Fruit fly (Drosophila melanogaster) whole organism, pupa: ENCODE results near the gene CG45064.
A peak's percentile ranks its signal among the peaks of the same experiment; 100 is the strongest.

ENCODE experiments used
- CG10348 ChIP-seq: fragments of 200-800 bp; sonication (Bioruptor generic); IDR thresholded peaks from 2 replicates; pipeline ENCODE4 v1.3.6; 2022; ENCODE audit warnings: missing biosample characterization, missing genetic modification characterization
- CG12605 ChIP-seq: fragments of 200-800 bp; sonication (Bioruptor generic); IDR thresholded peaks from 2 replicates; pipeline ENCODE4 v1.3.6; 2022; ENCODE audit warnings: missing biosample characterization, missing genetic modification characterization
- CG13204 ChIP-seq: fragments of 200-800 bp; sonication (Bioruptor generic); optimal IDR thresholded peaks from 2 replicates; lab custom pipeline; 2018; ENCODE audit warnings: missing biosample characterization, mild to moderate bottlenecking, missing genetic modification characterization, moderate library complexity
- CG14655 ChIP-seq: fragments of 200-800 bp; sonication (Bioruptor generic); optimal IDR thresholded peaks from 3 replicates; lab custom pipeline; 2017; ENCODE audit warnings: mild to moderate bottlenecking, missing biosample characterization, missing genetic modification reagents, missing genetic modification characterization
- CG15710 ChIP-seq: fragments of 200-800 bp; sonication (Bioruptor generic); optimal IDR thresholded peaks from 2 replicates; lab custom pipeline; 2018; ENCODE audit warnings: missing biosample characterization, mild to moderate bottlenecking, missing genetic modification characterization, moderate library complexity
- CG17806 ChIP-seq: fragments of 200-800 bp; sonication (Bioruptor generic); optimal IDR thresholded peaks from 2 replicates; lab custom pipeline; 2018; ENCODE audit warnings: missing biosample characterization, mild to moderate bottlenecking, missing genetic modification characterization, moderate library complexity
- CG32121 ChIP-seq: fragments of 200-800 bp; sonication (Bioruptor generic); IDR thresholded peaks from 2 replicates; pipeline ENCODE4 v1.3.6; 2022; ENCODE audit warnings: missing biosample characterization, missing genetic modification characterization
- CG34367 ChIP-seq: fragments of 200-800 bp; sonication (Bioruptor generic); optimal IDR thresholded peaks from 2 replicates; lab custom pipeline; 2018; ENCODE audit warnings: missing biosample characterization, mild to moderate bottlenecking, missing genetic modification characterization
- CG4496 ChIP-seq: fragments of 200-800 bp; sonication (Bioruptor generic); IDR thresholded peaks from 3 replicates; pipeline ENCODE4 v1.3.6; 2022; ENCODE audit warnings: missing biosample characterization, missing genetic modification characterization
- CG8159 ChIP-seq: fragments of 200-800 bp; sonication (Bioruptor generic); optimal IDR thresholded peaks from 3 replicates; lab custom pipeline; 2018; ENCODE audit warnings: missing biosample characterization, mild to moderate bottlenecking, missing genetic modification characterization, moderate library complexity
- CG8301 ChIP-seq: fragments of 200-800 bp; sonication (Bioruptor generic); optimal IDR thresholded peaks from 2 replicates; lab custom pipeline; 2018; ENCODE audit warnings: missing biosample characterization, mild to moderate bottlenecking, missing genetic modification characterization
- CG9948 ChIP-seq: fragments of 200-800 bp; sonication (Bioruptor generic); optimal IDR thresholded peaks from 2 replicates; lab custom pipeline; 2018; ENCODE audit warnings: missing biosample characterization, mild to moderate bottlenecking, missing genetic modification characterization, moderate library complexity
- D1 ChIP-seq: fragments of 200-800 bp; sonication (Bioruptor generic); optimal IDR thresholded peaks from 2 replicates; lab custom pipeline; 2018; ENCODE audit warnings: missing biosample characterization, mild to moderate bottlenecking, missing genetic modification characterization, moderate library complexity
- EcR ChIP-seq: fragments of 200-800 bp; sonication (Bioruptor generic); optimal IDR thresholded peaks from 3 replicates; lab custom pipeline; 2019; ENCODE audit warnings: missing biosample characterization, missing genetic modification characterization, mild to moderate bottlenecking, moderate library complexity, missing genetic modification reagents
- Ets98B ChIP-seq: fragments of 200-800 bp; sonication (Bioruptor generic); IDR thresholded peaks from 2 replicates; pipeline ENCODE4 v1.3.6; 2022; ENCODE audit warnings: missing biosample characterization, missing genetic modification characterization
- Pif1A ChIP-seq: fragments of 200-800 bp; sonication (Bioruptor generic); optimal IDR thresholded peaks from 3 replicates; lab custom pipeline; 2016; ENCODE audit warnings: missing biosample characterization, missing genetic modification characterization
- Pif1B ChIP-seq: fragments of 200-800 bp; sonication (Bioruptor generic); optimal IDR thresholded peaks from 3 replicates; lab custom pipeline; 2016; ENCODE audit warnings: missing biosample characterization, missing genetic modification characterization
- Snoo ChIP-seq: fragments of 200-800 bp; sonication (Bioruptor generic); optimal IDR thresholded peaks from 3 replicates; lab custom pipeline; 2017; ENCODE audit warnings: missing biosample characterization, mild to moderate bottlenecking, missing genetic modification characterization, inconsistent platforms
- fd96Ca ChIP-seq: fragments of 200-800 bp; sonication (Bioruptor generic); IDR thresholded peaks from 3 replicates; pipeline ENCODE4 v1.3.6; 2022; ENCODE audit warnings: missing biosample characterization, missing genetic modification characterization
- gl ChIP-seq: fragments of 200-800 bp; sonication (Bioruptor generic); optimal IDR thresholded peaks from 2 replicates; lab custom pipeline; 2018; ENCODE audit warnings: missing biosample characterization, mild to moderate bottlenecking, missing genetic modification characterization
- rn ChIP-seq: fragments of 200-800 bp; sonication (Bioruptor generic); IDR thresholded peaks from 2 replicates; pipeline ENCODE4 v1.3.6; 2022; ENCODE audit warnings: missing biosample characterization, missing genetic modification characterization

Gene CG45064

dm6 chrX:14893872-14894271 is 11.5 kb upstream of the CG45064 start:
- TF ChIP-seq CG9948 (tag; lab: Kevin White, UChicago) (no peak), CG12605 (no peak), Ets98B (GFP tag; lab: Robert Waterston, UW) (no peak), fd96Ca (GFP tag; lab: Robert Waterston, UW) (no peak), CG10348 (GFP tag; lab: Robert Waterston, UW) (no peak), CG32121 (no peak), Pif1A (GFP tag; lab: Kevin White, UChicago) (no peak), CG8301 (tag; lab: Kevin White, UChicago) (no peak), EcR (GFP tag; lab: Kevin White, UChicago) (no peak), CG15710 (tag; lab: Kevin White, UChicago) (no peak), CG14655 (GFP tag; lab: Kevin White, UChicago) (no peak), CG4496 (GFP tag; lab: Robert Waterston, UW) (no peak), CG17806 (tag; lab: Kevin White, UChicago) (no peak), CG34367 (tag; lab: Kevin White, UChicago) (no peak)

- TF ChIP-seq Snoo (tag; lab: Kevin White, UChicago) (no peak), CG32121 (0 out of 2 replicates have a peak, but pooled peaks have one; percentile 20), CG34367 (tag; lab: Kevin White, UChicago) (no peak), CG14655 (GFP tag; lab: Kevin White, UChicago) (peak; percentile 8), Pif1B (GFP tag; lab: Kevin White, UChicago) (no peak), Ets98B (GFP tag; lab: Robert Waterston, UW) (peak; percentile 16; the same call in 1 of the 2 replicates), rn (GFP tag; lab: Robert Waterston, UW) (0 out of 2 replicates have a peak, but pooled peaks have one; percentile 19), CG10348 (GFP tag; lab: Robert Waterston, UW) (no peak), CG17806 (tag; lab: Kevin White, UChicago) (no peak), fd96Ca (GFP tag; lab: Robert Waterston, UW) (no peak), CG8301 (tag; lab: Kevin White, UChicago) (peak; percentile 29), Pif1A (GFP tag; lab: Kevin White, UChicago) (peak; percentile 16), CG15710 (tag; lab: Kevin White, UChicago) (no peak), CG12605 (no peak), CG13204 (GFP tag; lab: Kevin White, UChicago) (no peak), CG8159 (tag; lab: Kevin White, UChicago) (peak; percentile 42), CG9948 (tag; lab: Kevin White, UChicago) (no peak), EcR (GFP tag; lab: Kevin White, UChicago) (no peak), CG4496 (GFP tag; lab: Robert Waterston, UW) (peak; percentile 56; the same call in 2 of the 3 replicates), D1 (tag; lab: Kevin White, UChicago) (no peak), gl (no peak)
Observed at dm6 chrX:14892303-14892702, 9.9 kb upstream of the CG45064 start.

dm6 chrX:14885554-14885953 is 3.2 kb upstream of the CG45064 start:
- TF ChIP-seq Snoo (tag; lab: Kevin White, UChicago) (no peak), CG8159 (tag; lab: Kevin White, UChicago) (no peak), CG32121 (no peak), EcR (GFP tag; lab: Kevin White, UChicago) (no peak), Pif1A (GFP tag; lab: Kevin White, UChicago) (no peak), gl (no peak), CG10348 (GFP tag; lab: Robert Waterston, UW) (no peak)

- no peak for TF ChIP-seq CG13204 (GFP tag; lab: Kevin White, UChicago)
- no peak for TF ChIP-seq CG12605
- TF ChIP-seq Pif1A (GFP tag; lab: Kevin White, UChicago): no peak
- no peak for TF ChIP-seq CG15710 (tag; lab: Kevin White, UChicago)
- TF ChIP-seq EcR (GFP tag; lab: Kevin White, UChicago): no peak
- TF ChIP-seq CG4496 (GFP tag; lab: Robert Waterston, UW): no peak
- TF ChIP-seq CG8301 (tag; lab: Kevin White, UChicago): no peak
Observed at dm6 chrX:14883993-14884392, 1.6 kb upstream of the CG45064 start.

- no peak for TF ChIP-seq Snoo (tag; lab: Kevin White, UChicago)
- no peak for TF ChIP-seq CG32121
- TF ChIP-seq EcR (GFP tag; lab: Kevin White, UChicago): no peak
- TF ChIP-seq fd96Ca (GFP tag; lab: Robert Waterston, UW): no peak
Observed at dm6 chrX:14878917-14879316, 3.5 kb downstream of the CG45064 start.

dm6 chrX:14871028-14871427 is 11.4 kb downstream of the CG45064 start, which contains the start of gene CG9518:
CG9518 (minus strand) TSS chrX:14871181.
- TF ChIP-seq EcR (GFP tag; lab: Kevin White, UChicago): peak; percentile 13
- no peak for TF ChIP-seq CG13204 (GFP tag; lab: Kevin White, UChicago)

dm6 chrX:14868414-14868813 is 14.0 kb downstream of the CG45064 start:
- no peak for TF ChIP-seq CG17806 (tag; lab: Kevin White, UChicago)
- TF ChIP-seq D1 (tag; lab: Kevin White, UChicago): no peak
- TF ChIP-seq CG14655 (GFP tag; lab: Kevin White, UChicago): no peak
- TF ChIP-seq gl: no peak
- TF ChIP-seq Snoo (tag; lab: Kevin White, UChicago): no peak
- TF ChIP-seq Ets98B (GFP tag; lab: Robert Waterston, UW): peak; percentile 45; the same call in 1 of the 2 replicates
- peak; percentile 60; the same call in 1 of the 3 replicates for TF ChIP-seq CG4496 (GFP tag; lab: Robert Waterston, UW)
- TF ChIP-seq Pif1B (GFP tag; lab: Kevin White, UChicago): no peak
- TF ChIP-seq CG9948 (tag; lab: Kevin White, UChicago): no peak
